Worm (Caenorhabditis elegans): ENCODE results near the gene snx-13.

ce11 chrIV:17108200-17108599 lies 21.0 kb upstream of the snx-13 start:
- TF ChIP-seq B0310.2 (tag; optimal IDR thresholded peaks at IDR 0.05) (no peak), tbx-37 (GFP tag; conservative IDR thresholded peaks at IDR 0.05) (no peak), ceh-13 (GFP tag; optimal IDR thresholded peaks at IDR 0.05) (peak; percentile 29), tbx-11 (GFP tag; IDR thresholded peaks at IDR 0.05) (no peak), hnd-1 (tag; optimal IDR thresholded peaks at IDR 0.05) (no peak), ama-1 (optimal IDR thresholded peaks at IDR 0.05) (no peak), pes-1 (GFP tag; IDR thresholded peaks at IDR 0.05) (peak; percentile 80), ceh-36 (tag; optimal IDR thresholded peaks at IDR 0.05) (no peak), ets-7 (tag; optimal IDR thresholded peaks at IDR 0.05) (no peak), hmbx-1 (tag; optimal IDR thresholded peaks at IDR 0.05) (no peak), F13C5.2 (tag; optimal IDR thresholded peaks at IDR 0.05) (no peak), hmg-4 (GFP tag; optimal IDR thresholded peaks at IDR 0.05) (no peak)
